Worm (Caenorhabditis elegans): ENCODE measurements around the gene Y77E11A.12.
A peak's percentile ranks its signal among the peaks of the same experiment; 100 is the strongest.

The Y77E11A.12 gene

DNA sequence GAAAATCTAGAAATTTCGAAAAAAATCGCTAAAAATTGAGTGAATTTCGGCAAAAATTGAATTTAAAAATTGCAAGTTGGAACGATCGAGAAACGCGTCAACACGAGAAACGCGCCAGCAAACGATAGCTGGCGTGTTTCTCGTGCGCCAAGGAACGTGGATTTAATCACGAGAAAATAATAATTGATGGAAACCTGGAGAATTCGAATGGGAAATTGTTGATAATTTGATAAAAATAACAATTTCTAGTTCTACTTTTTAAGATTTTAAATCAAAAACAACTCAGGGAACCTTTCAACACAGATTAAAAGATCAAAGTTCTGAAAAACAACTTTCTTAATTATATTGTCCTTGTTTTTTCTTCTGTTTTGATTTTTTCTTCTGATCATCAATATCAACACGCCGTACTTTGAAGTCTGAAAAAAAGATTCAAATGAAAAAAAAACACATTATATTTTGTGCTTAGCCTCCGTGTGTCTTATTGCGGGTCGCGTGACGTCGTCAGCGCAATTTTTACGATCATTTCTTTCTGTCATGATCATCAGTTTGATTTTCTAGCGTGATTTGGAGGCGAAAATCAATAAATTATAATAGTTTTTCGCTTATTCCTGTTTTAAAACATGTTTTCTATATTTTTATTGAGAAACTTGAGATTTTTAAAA is 21.2 kb upstream of the Y77E11A.12 start, which contains the start of gene npp-20 (continued):
- no peak for TF ChIP-seq lsy-27 (tag; optimal IDR thresholded peaks at IDR 0.05; ENCODE audit: borderline replicate concordance, insufficient read depth)
- no peak for TF ChIP-seq unc-62 (GFP tag; optimal IDR thresholded peaks at IDR 0.05)
- peak; percentile 0 for TF ChIP-seq attf-5 (GFP tag; optimal IDR thresholded peaks at IDR 0.05)
- TF ChIP-seq nhr-90 (tag; optimal IDR thresholded peaks at IDR 0.05) = no peak
- TF ChIP-seq lin-35 (GFP tag; optimal IDR thresholded peaks at IDR 0.05) = peak in 1 of 3 experiments; percentile 67
- no peak for TF ChIP-seq tlf-1 (GFP tag; optimal IDR thresholded peaks at IDR 0.05)
- TF ChIP-seq ZK185.1 (tag; optimal IDR thresholded peaks at IDR 0.05; ENCODE audit: poor library complexity, severe bottlenecking) = peak; percentile 51
- no peak for TF ChIP-seq mxl-1 (tag; optimal IDR thresholded peaks at IDR 0.05)
- no peak for TF ChIP-seq F37B4.10 (GFP tag; IDR thresholded peaks at IDR 0.05)
- 0 out of 2 replicates have a peak, but pooled peaks have one; percentile 32 for TF ChIP-seq dox-1 (GFP tag; IDR thresholded peaks at IDR 0.05)
- no peak for TF ChIP-seq ama-1 (optimal IDR thresholded peaks at IDR 0.05)
- TF ChIP-seq ama-1 (GFP tag; optimal IDR thresholded peaks at IDR 0.05) = no peak
- no peak for TF ChIP-seq B0261.1 (tag; optimal IDR thresholded peaks at IDR 0.05)
- no peak for TF ChIP-seq tbp1 (GFP tag; optimal IDR thresholded peaks at IDR 0.05)
- TF ChIP-seq B0035.1 (tag; optimal IDR thresholded peaks at IDR 0.05) = no peak
- TF ChIP-seq F49E8.2 (tag; optimal IDR thresholded peaks at IDR 0.05; ENCODE audit: insufficient read depth) = no peak
- TF ChIP-seq F39B2.1 (GFP tag; IDR thresholded peaks at IDR 0.05) = no peak
- TF ChIP-seq him-1 (tag; optimal IDR thresholded peaks at IDR 0.05) = no peak
- TF ChIP-seq rec-8 (tag; optimal IDR thresholded peaks at IDR 0.05) = no peak
- TF ChIP-seq ztf-18 (tag; optimal IDR thresholded peaks at IDR 0.05) = peak; percentile 95
- no peak for TF ChIP-seq mes-4 (tag; optimal IDR thresholded peaks at IDR 0.05)
- TF ChIP-seq ceh-100 (GFP tag; IDR thresholded peaks at IDR 0.05) = no peak
- TF ChIP-seq dpff-1 (tag; optimal IDR thresholded peaks at IDR 0.05) = no peak
- no peak for TF ChIP-seq snpc-4 (GFP tag; optimal IDR thresholded peaks at IDR 0.05)
- peak in 3 of 4 experiments; percentile 19 to 44 (median 34) for TF ChIP-seq snpc-4 (tag; optimal IDR thresholded peaks at IDR 0.05)
- no peak for TF ChIP-seq F22D6.2 (tag; optimal IDR thresholded peaks at IDR 0.05)
- TF ChIP-seq ztf-6 (GFP tag; IDR thresholded peaks at IDR 0.05) = no peak
- no peak for TF ChIP-seq chd-7 (tag; optimal IDR thresholded peaks at IDR 0.05)
- no peak for TF ChIP-seq ztf-22 (GFP tag; optimal IDR thresholded peaks at IDR 0.05)
- no peak for TF ChIP-seq attf-3 (GFP tag; conservative IDR thresholded peaks at IDR 0.05)
- TF ChIP-seq ceh-79 (tag; optimal IDR thresholded peaks at IDR 0.05) = no peak
- peak; percentile 79 for TF ChIP-seq lin-40 (tag; optimal IDR thresholded peaks at IDR 0.05)
- no peak for TF ChIP-seq ceh-40 (GFP tag; IDR thresholded peaks at IDR 0.05)
- no peak for TF ChIP-seq somi-1 (GFP tag; optimal IDR thresholded peaks at IDR 0.05)

DNA sequence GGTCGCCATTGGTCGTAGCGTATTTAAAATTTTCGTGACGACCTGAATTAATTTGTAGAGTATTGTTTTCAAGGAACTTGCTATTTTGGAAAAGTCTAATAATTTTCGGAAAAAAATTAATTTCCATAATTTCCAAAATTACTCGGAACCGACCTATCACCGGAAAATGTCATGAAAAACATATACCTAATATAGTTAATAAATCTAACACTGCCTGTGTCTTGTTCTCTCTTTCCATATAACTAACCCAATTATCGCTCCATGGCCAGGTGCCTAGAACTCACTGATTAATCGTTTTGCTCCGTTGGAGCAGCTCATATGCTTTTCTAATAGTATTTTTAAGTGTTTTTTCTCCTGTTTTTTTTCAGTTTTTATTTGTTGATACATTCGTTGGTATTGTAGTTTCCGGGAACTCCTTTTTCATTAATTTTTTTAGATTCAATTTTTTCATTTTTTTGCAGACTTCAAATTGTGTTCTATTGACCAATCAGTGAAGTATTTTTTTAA is 10.1 kb upstream of the Y77E11A.12 start, which contains the start of gene Y77E11A.16:
Gene Y77E11A.16 (plus strand): TSS at position 457 of the 507 bp plus-strand sequence.
- TF ChIP-seq egrh-3 (GFP tag; IDR thresholded peaks at IDR 0.05) = no peak

DNA sequence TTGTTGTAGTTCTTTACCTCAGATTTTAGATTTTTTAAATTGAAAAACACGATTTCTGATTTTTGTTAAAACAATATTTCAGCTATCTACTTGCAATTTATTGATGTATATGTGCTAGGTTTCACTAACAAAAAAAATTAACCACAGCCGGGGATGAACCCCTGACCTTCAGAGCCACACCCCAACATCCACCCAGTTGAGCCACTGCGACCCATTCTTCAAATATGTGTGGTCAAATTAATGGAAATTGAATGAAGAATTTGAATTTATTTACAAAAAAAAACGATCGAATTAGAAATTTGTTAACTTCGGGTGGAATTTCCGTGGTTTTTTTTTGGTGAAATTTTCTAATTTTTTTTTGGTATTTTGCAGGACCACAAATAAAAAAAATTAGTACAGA is 3.7 kb upstream of the Y77E11A.12 start:
- TF ChIP-seq dox-1 (GFP tag; IDR thresholded peaks at IDR 0.05) (no peak), attf-5 (GFP tag; optimal IDR thresholded peaks at IDR 0.05) (no peak), T07F8.4 (tag; optimal IDR thresholded peaks at IDR 0.05) (no peak), tbp1 (GFP tag; optimal IDR thresholded peaks at IDR 0.05) (peak; percentile 57), ztf-3 (GFP tag; optimal IDR thresholded peaks at IDR 0.05) (no peak), B0261.1 (tag; optimal IDR thresholded peaks at IDR 0.05) (peak; percentile 19), nhr-179 (tag; optimal IDR thresholded peaks at IDR 0.05) (no peak), rpc-1 (optimal IDR thresholded peaks at IDR 0.05) (peak; percentile 13), rpc-1 (tag; optimal IDR thresholded peaks at IDR 0.05) (peak; percentile 54), let-607 (tag; optimal IDR thresholded peaks at IDR 0.05) (no peak), ccch-3 (GFP tag; optimal IDR thresholded peaks at IDR 0.05) (no peak)

Data from whole organism, young adult.